In genomic region chr2L:7189674-7190073, dm6 we compare ENCODE assay signal across 1 fruit fly cellular context.
TF ChIP-seq lines count a peak whose summit lies in the region.

CG4496 (minus strand) TSS chr2L:7190010.

TF ChIP-seq in whole organism, prepupa, 60 proteins besides CTCF, POLR2A, EP300 and RAD21 (continued from another document):
- TF ChIP-seq Met (GFP tag; optimal IDR thresholded peaks at IDR 0.05; lab: Kevin White, UChicago) (no peak), Hr4 (GFP tag; optimal IDR thresholded peaks at IDR 0.05; lab: Kevin White, UChicago) (no peak), CG9139 (GFP tag; optimal IDR thresholded peaks at IDR 0.05; lab: Kevin White, UChicago) (peak; percentile 57), vri (GFP tag; optimal IDR thresholded peaks at IDR 0.05; lab: Kevin White, UChicago) (no peak), CG7368 (GFP tag; optimal IDR thresholded peaks at IDR 0.05; lab: Kevin White, UChicago) (no peak), Eip75B (GFP tag; optimal IDR thresholded peaks at IDR 0.05; lab: Kevin White, UChicago) (peak; percentile 42), CG6808 (GFP tag; optimal IDR thresholded peaks at IDR 0.05; lab: Kevin White, UChicago) (peak; percentile 7), OdsH (GFP tag; optimal IDR thresholded peaks at IDR 0.05; lab: Kevin White, UChicago) (peak; percentile 25), Ets21C (GFP tag; optimal IDR thresholded peaks at IDR 0.05; lab: Kevin White, UChicago) (no peak), CG11294 (GFP tag; IDR thresholded peaks at IDR 0.05; lab: Robert Waterston, UW) (0 out of 2 replicates have a peak, but pooled peaks have one; percentile 12), achi (GFP tag; optimal IDR thresholded peaks at IDR 0.05; lab: Kevin White, UChicago) (peak; percentile 44), CG3919 (GFP tag; optimal IDR thresholded peaks at IDR 0.05; lab: Kevin White, UChicago) (peak; percentile 57), Gug (GFP tag; IDR thresholded peaks at IDR 0.05; lab: Robert Waterston, UW) (no peak), Eip93F (GFP tag; optimal IDR thresholded peaks at IDR 0.05; lab: Kevin White, UChicago) (no peak), CG11762 (GFP tag; optimal IDR thresholded peaks at IDR 0.05; lab: Kevin White, UChicago; ENCODE audit: insufficient read depth) (no peak), eg (GFP tag; IDR thresholded peaks at IDR 0.05; lab: Robert Waterston, UW) (peak; percentile 37; the same call in 1 of the 3 replicates), CG15336 (GFP tag; IDR thresholded peaks at IDR 0.05; lab: Robert Waterston, UW) (peak; percentile 56), esn (GFP tag; optimal IDR thresholded peaks at IDR 0.05; lab: Kevin White, UChicago) (no peak), CG8319 (GFP tag; optimal IDR thresholded peaks at IDR 0.05; lab: Kevin White, UChicago) (no peak), topi (GFP tag; optimal IDR thresholded peaks at IDR 0.05; lab: Kevin White, UChicago) (no peak), Hr38 (GFP tag; optimal IDR thresholded peaks at IDR 0.05; lab: Kevin White, UChicago) (no peak), ss (GFP tag; optimal IDR thresholded peaks at IDR 0.05; lab: Kevin White, UChicago) (peak; percentile 78 to 92), CG3032 (tag; optimal IDR thresholded peaks at IDR 0.05; lab: Kevin White, UChicago) (no peak), Sox14 (GFP tag; optimal IDR thresholded peaks at IDR 0.05; lab: Kevin White, UChicago) (peak; percentile 18), CG31627 (GFP tag; optimal IDR thresholded peaks at IDR 0.05; lab: Kevin White, UChicago) (no peak), Sox102F (GFP tag; optimal IDR thresholded peaks at IDR 0.05; lab: Kevin White, UChicago) (no peak), CG8632 (GFP tag; optimal IDR thresholded peaks at IDR 0.05; lab: Kevin White, UChicago) (no peak), Blimp-1 (GFP tag; optimal IDR thresholded peaks at IDR 0.05; lab: Kevin White, UChicago) (no peak), cyc (GFP tag; optimal IDR thresholded peaks at IDR 0.05; lab: Kevin White, UChicago) (no peak), CG6792 (GFP tag; optimal IDR thresholded peaks at IDR 0.05; lab: Kevin White, UChicago) (peak; percentile 3), Smox (GFP tag; optimal IDR thresholded peaks at IDR 0.05; lab: Kevin White, UChicago) (no peak), CG6854 (GFP tag; optimal IDR thresholded peaks at IDR 0.05; lab: Kevin White, UChicago) (peak; percentile 19), lz (GFP tag; optimal IDR thresholded peaks at IDR 0.05; lab: Kevin White, UChicago) (no peak)
